Fruit fly (Drosophila melanogaster): Measurements from ENCODE around the gene Ski6.
A peak's percentile ranks its signal among the peaks of the same experiment; 100 is the strongest.

Gene Ski6

dm6 chr2L:13219281-13220092 is 2.7 kb downstream of the Ski6 start, which contains the start of the genes CG9426 and mRF1 (continued):
- TF ChIP-seq sug (tag; optimal IDR thresholded peaks at IDR 0.05) (peak; percentile 50), Bteb2 (GFP tag; optimal IDR thresholded peaks at IDR 0.05) (peak; percentile 21), CG12299 (tag; optimal IDR thresholded peaks at IDR 0.05) (no peak), insv (GFP tag; optimal IDR thresholded peaks at IDR 0.05) (peak; percentile 84 to 96), CG3847 (GFP tag; IDR thresholded peaks at IDR 0.05) (no peak), CG14667 (GFP tag; IDR thresholded peaks at IDR 0.05) (no peak), danr (GFP tag; IDR thresholded peaks at IDR 0.05) (no peak), Lim3 (GFP tag; IDR thresholded peaks at IDR 0.05) (no peak), CG6272 (GFP tag; IDR thresholded peaks at IDR 0.05) (peak; percentile 45; the same call in 1 of the 2 replicates), Bgb (GFP tag; IDR thresholded peaks at IDR 0.05; ENCODE audit: partially characterized antibody) (peak; percentile 97), gce (GFP tag; IDR thresholded peaks at IDR 0.05) (no peak), Stat92E (GFP tag; optimal IDR thresholded peaks at IDR 0.05) (peak in 1 of 3 experiments; percentile 34), CG11723 (GFP tag; optimal IDR thresholded peaks at IDR 0.05) (no peak), inv (GFP tag; IDR thresholded peaks at IDR 0.05; ENCODE audit: partially characterized antibody) (peak; percentile 96), repo (GFP tag; optimal IDR thresholded peaks at IDR 0.05) (no peak), CG16779 (GFP tag; IDR thresholded peaks at IDR 0.05) (no peak), bbx (GFP tag; IDR thresholded peaks at IDR 0.05; ENCODE audit: partially characterized antibody) (peak; percentile 97), CG11247 (GFP tag; IDR thresholded peaks at IDR 0.05) (no peak), trh (GFP tag; optimal IDR thresholded peaks at IDR 0.05) (no peak), gt (GFP tag; IDR thresholded peaks at IDR 0.05) (no peak), usp (GFP tag; optimal IDR thresholded peaks at IDR 0.05) (no peak), tx (GFP tag; optimal IDR thresholded peaks at IDR 0.05) (peak; percentile 10), prd (optimal IDR thresholded peaks at IDR 0.05) (no peak), prd (GFP tag; IDR thresholded peaks at IDR 0.05) (no peak), Rx (GFP tag; IDR thresholded peaks at IDR 0.05) (no peak), CG2678 (tag; optimal IDR thresholded peaks at IDR 0.05) (no peak), CG17385 (GFP tag; optimal IDR thresholded peaks at IDR 0.05) (peak; percentile 7), Chrac-16 (GFP tag; optimal IDR thresholded peaks at IDR 0.05) (no peak), zen (tag; optimal IDR thresholded peaks at IDR 0.05) (no peak), H15 (GFP tag; IDR thresholded peaks at IDR 0.05) (no peak), CG32767 (GFP tag; IDR thresholded peaks at IDR 0.05) (peak; percentile 44; the same call in 1 of the 2 replicates), CTCF (GFP tag; optimal IDR thresholded peaks at IDR 0.05) (no peak), chinmo (GFP tag; IDR thresholded peaks at IDR 0.05; ENCODE audit: partially characterized antibody) (peak; percentile 98), ind (GFP tag; optimal IDR thresholded peaks at IDR 0.05) (no peak), emc (GFP tag; optimal IDR thresholded peaks at IDR 0.05) (no peak), CG7839 (tag; optimal IDR thresholded peaks at IDR 0.05) (peak; percentile 7), CG34224 (GFP tag; IDR thresholded peaks at IDR 0.05; ENCODE audit: partially characterized antibody) (peak; percentile 98), E2f2 (GFP tag; IDR thresholded peaks at IDR 0.05) (peak; percentile 23; the same call in 1 of the 2 replicates), CG7987 (GFP tag; optimal IDR thresholded peaks at IDR 0.05) (peak; percentile 37), CG30020 (tag; optimal IDR thresholded peaks at IDR 0.05) (peak; percentile 51), CG30431 (GFP tag; optimal IDR thresholded peaks at IDR 0.05) (no peak), nom (GFP tag; optimal IDR thresholded peaks at IDR 0.05) (no peak), Dref (GFP tag; IDR thresholded peaks at IDR 0.05) (peak; percentile 96), grn (GFP tag; optimal IDR thresholded peaks at IDR 0.05) (peak; percentile 57), Blimp-1 (GFP tag; optimal IDR thresholded peaks at IDR 0.05) (no peak), BEAF-32 (GFP tag; optimal IDR thresholded peaks at IDR 0.05) (peak; percentile 95), tio (GFP tag; optimal IDR thresholded peaks at IDR 0.05) (no peak), yki (optimal IDR thresholded peaks at IDR 0.05) (no peak), knrl (GFP tag; IDR thresholded peaks at IDR 0.05; ENCODE audit: partially characterized antibody) (peak; percentile 96), pros (GFP tag; optimal IDR thresholded peaks at IDR 0.05) (no peak)

Data from whole organism, embryonic.